Worm (Caenorhabditis elegans): ENCODE results near the gene C33D3.3.

ce11 chrX:10514056-10514455 lies 28.9 kb downstream of the C33D3.3 start:
- TF ChIP-seq mcd-1 (GFP tag; IDR thresholded peaks at IDR 0.05) (no peak), madf-10 (tag; optimal IDR thresholded peaks at IDR 0.05) (no peak), egrh-3 (GFP tag; IDR thresholded peaks at IDR 0.05) (no peak), ztf-22 (GFP tag; optimal IDR thresholded peaks at IDR 0.05) (no peak)

All from whole organism, young adult.